Fruit fly (Drosophila melanogaster) whole organism, embryonic: ENCODE results near the gene Fatp1.
A peak's percentile ranks its signal among the peaks of the same experiment; 100 is the strongest.

Experiments used
- Adf1 ChIP-seq: fragments of 200-800 bp; sonication (Bioruptor generic); IDR thresholded peaks from 2 replicates; pipeline ENCODE4 v1.3.6; 2022; ENCODE audit warnings: missing biosample characterization, missing genetic modification characterization
- B-H2 ChIP-seq: fragments of 200-800 bp; sonication (Bioruptor generic); optimal IDR thresholded peaks from 2 replicates; lab custom pipeline; 2018; ENCODE audit warnings: missing biosample characterization, mild to moderate bottlenecking, missing genetic modification characterization
- BEAF-32 ChIP-seq: fragments of 200-800 bp; sonication (Bioruptor generic); optimal IDR thresholded peaks from 3 replicates; lab custom pipeline; 2017; ENCODE audit warnings: missing biosample characterization, missing genetic modification characterization, mild to moderate bottlenecking, moderate library complexity, missing genetic modification reagents
- CG10147 ChIP-seq: fragments of 200-800 bp; sonication (Bioruptor generic); optimal IDR thresholded peaks from 2 replicates; lab custom pipeline; 2019; ENCODE audit warnings: missing biosample characterization, mild to moderate bottlenecking, missing genetic modification characterization, moderate library complexity
- CG10274 ChIP-seq: fragments of 200-800 bp; sonication (Bioruptor generic); optimal IDR thresholded peaks from 3 replicates; lab custom pipeline; 2017; ENCODE audit warnings: missing biosample characterization, mild to moderate bottlenecking, missing genetic modification characterization
- CG10565 ChIP-seq: fragments of 200-800 bp; sonication (Bioruptor generic); optimal IDR thresholded peaks from 3 replicates; lab custom pipeline; 2016; ENCODE audit warnings: missing biosample characterization, mild to moderate bottlenecking, missing genetic modification characterization
- CG11560 ChIP-seq: fragments of 200-800 bp; sonication (Bioruptor generic); IDR thresholded peaks from 3 replicates; pipeline ENCODE4 v1.3.6; 2022; ENCODE audit warnings: missing biosample characterization, missing genetic modification characterization
- CG11696 ChIP-seq: fragments of 200-800 bp; sonication (Bioruptor generic); IDR thresholded peaks from 2 replicates; pipeline ENCODE4 v1.3.6; 2022; ENCODE audit warnings: missing biosample characterization, missing genetic modification characterization
- CG11723 ChIP-seq: fragments of 200-800 bp; sonication (Bioruptor generic); optimal IDR thresholded peaks from 2 replicates; lab custom pipeline; 2017; ENCODE audit warnings: missing biosample characterization, mild to moderate bottlenecking, missing genetic modification characterization
- CG12236 ChIP-seq: fragments of 200-800 bp; sonication (Bioruptor generic); optimal IDR thresholded peaks from 2 replicates; lab custom pipeline; 2016; ENCODE audit warnings: missing biosample characterization, missing genetic modification characterization
- CG15011 ChIP-seq: fragments of 200-800 bp; sonication (Bioruptor generic); optimal IDR thresholded peaks from 3 replicates; lab custom pipeline; 2018; ENCODE audit warnings: missing biosample characterization, mild to moderate bottlenecking, missing genetic modification characterization
- CG1647 ChIP-seq: fragments of 200-800 bp; sonication (Bioruptor generic); optimal IDR thresholded peaks from 3 replicates; lab custom pipeline; 2016; ENCODE audit warnings: missing biosample characterization, missing genetic modification characterization
- CG17829 ChIP-seq: fragments of 200-800 bp; optimal IDR thresholded peaks from 2 replicates; lab custom pipeline; 2019; ENCODE audit warnings: missing biosample characterization, mild to moderate bottlenecking, missing genetic modification characterization, moderate library complexity
- CG1792 ChIP-seq: fragments of 200-800 bp; sonication (Bioruptor generic); optimal IDR thresholded peaks from 2 replicates; lab custom pipeline; 2016; ENCODE audit warnings: missing biosample characterization, missing genetic modification characterization
- CG2202 ChIP-seq: fragments of 200-800 bp; sonication (Bioruptor generic); optimal IDR thresholded peaks from 2 replicates; lab custom pipeline; 2018; ENCODE audit warnings: missing biosample characterization, mild to moderate bottlenecking, missing genetic modification characterization
- CG4854 ChIP-seq: fragments of 200-800 bp; sonication (Bioruptor generic); optimal IDR thresholded peaks from 2 replicates; lab custom pipeline; 2016; ENCODE audit warnings: missing biosample characterization, missing genetic modification characterization, inconsistent platforms
- CG6689 ChIP-seq: fragments of 200-800 bp; sonication (Bioruptor generic); IDR thresholded peaks from 2 replicates; pipeline ENCODE4 v1.3.6; 2022; ENCODE audit warnings: missing biosample characterization, missing genetic modification characterization
- CG6791 ChIP-seq: fragments of 200-800 bp; sonication (Bioruptor generic); IDR thresholded peaks from 3 replicates; pipeline ENCODE4 v1.3.6; 2022; ENCODE audit warnings: missing biosample characterization, missing genetic modification characterization; ENCODE audit not compliant: partially characterized antibody
- CG9817 ChIP-seq: fragments of 200-800 bp; sonication (Bioruptor generic); optimal IDR thresholded peaks from 2 replicates; lab custom pipeline; 2018; ENCODE audit warnings: missing biosample characterization, mild to moderate bottlenecking, missing genetic modification characterization, moderate library complexity
- CrebB ChIP-seq: fragments of 200-800 bp; sonication (Bioruptor generic); optimal IDR thresholded peaks from 3 replicates; lab custom pipeline; 2018; ENCODE audit warnings: missing biosample characterization, mild to moderate bottlenecking, missing genetic modification characterization
- D19B ChIP-seq: fragments of 200-800 bp; sonication (Bioruptor generic); optimal IDR thresholded peaks from 2 replicates; lab custom pipeline; 2017; ENCODE audit warnings: missing biosample characterization, mild to moderate bottlenecking, missing genetic modification characterization
- Dfd ChIP-seq, 2 experiments: fragments of >200 bp; optimal IDR thresholded peaks; 2 replicates each; lab custom pipeline; 2017; ENCODE audit warnings: missing biosample characterization in 2 of 2, missing genetic modification characterization in 2 of 2
- ERR ChIP-seq: fragments of 200-800 bp; sonication (Bioruptor generic); optimal IDR thresholded peaks from 2 replicates; lab custom pipeline; 2016; ENCODE audit warnings: missing biosample characterization, missing genetic modification characterization
- HHEX ChIP-seq: fragments of 200-800 bp; sonication (Bioruptor generic); optimal IDR thresholded peaks from 3 replicates; lab custom pipeline; 2017; ENCODE audit warnings: missing biosample characterization, mild to moderate bottlenecking, missing genetic modification characterization, missing genetic modification reagents
- Kr ChIP-seq: fragments of 200-800 bp; sonication (Bioruptor generic); optimal IDR thresholded peaks from 2 replicates; lab custom pipeline; 2017; ENCODE audit warnings: missing biosample characterization, mild to moderate bottlenecking, missing genetic modification characterization
- Lhr ChIP-seq: fragments of 200-800 bp; sonication (Bioruptor generic); optimal IDR thresholded peaks from 3 replicates; lab custom pipeline; 2017; ENCODE audit warnings: mild to moderate bottlenecking, missing biosample characterization, missing genetic modification reagents, missing genetic modification characterization
- NC2β ChIP-seq: fragments of 200-800 bp; sonication (Bioruptor generic); optimal IDR thresholded peaks from 2 replicates; lab custom pipeline; 2016; ENCODE audit warnings: missing biosample characterization, missing genetic modification characterization
- Nf-YA ChIP-seq: fragments of 200-800 bp; sonication (Bioruptor generic); IDR thresholded peaks from 2 replicates; pipeline ENCODE4 v1.3.6; 2022; ENCODE audit warnings: missing biosample characterization, missing genetic modification characterization
- Nf-YC ChIP-seq: fragments of 200-800 bp; optimal IDR thresholded peaks from 3 replicates; lab custom pipeline; 2019; ENCODE audit warnings: missing biosample characterization, mild to moderate bottlenecking, missing genetic modification characterization, moderate library complexity
- Oli ChIP-seq: fragments of 200-800 bp; sonication (Bioruptor generic); optimal IDR thresholded peaks from 2 replicates; lab custom pipeline; 2018; ENCODE audit warnings: missing biosample characterization, mild to moderate bottlenecking, missing genetic modification characterization, moderate library complexity
- Spps ChIP-seq: fragments of 200-800 bp; sonication (Bioruptor generic); optimal IDR thresholded peaks from 2 replicates; lab custom pipeline; 2018; ENCODE audit warnings: missing biosample characterization, mild to moderate bottlenecking, missing genetic modification characterization
- ase ChIP-seq: fragments of 200-800 bp; sonication (Bioruptor generic); IDR thresholded peaks from 3 replicates; pipeline ENCODE4 v1.3.6; 2022; ENCODE audit warnings: missing biosample characterization, missing genetic modification characterization
- cas ChIP-seq: fragments of 200-800 bp; sonication (Bioruptor generic); IDR thresholded peaks from 2 replicates; pipeline ENCODE4 v1.3.6; 2022; ENCODE audit warnings: missing biosample characterization, missing genetic modification characterization
- ci ChIP-seq: fragments of 200-800 bp; sonication (Bioruptor generic); IDR thresholded peaks from 3 replicates; pipeline ENCODE4 v1.3.6; 2022; ENCODE audit warnings: missing biosample characterization, missing genetic modification characterization
- corto ChIP-seq: fragments of 200-800 bp; sonication (Bioruptor generic); optimal IDR thresholded peaks from 2 replicates; lab custom pipeline; 2016; ENCODE audit warnings: missing biosample characterization, mild to moderate bottlenecking, missing genetic modification characterization, moderate library complexity
- dati ChIP-seq: fragments of 200-800 bp; sonication (Bioruptor generic); IDR thresholded peaks from 2 replicates; pipeline ENCODE4 v1.3.6; 2022; ENCODE audit warnings: missing biosample characterization, missing genetic modification characterization
- dm ChIP-seq: fragments of 200-800 bp; sonication (Bioruptor generic); optimal IDR thresholded peaks from 3 replicates; lab custom pipeline; 2016; ENCODE audit warnings: missing biosample characterization, missing genetic modification characterization
- dmrt11E ChIP-seq: fragments of 200-800 bp; sonication (Bioruptor generic); optimal IDR thresholded peaks from 3 replicates; lab custom pipeline; 2018; ENCODE audit warnings: missing biosample characterization, mild to moderate bottlenecking, missing genetic modification characterization, moderate library complexity
- gcm2 ChIP-seq: fragments of 200-800 bp; sonication (Bioruptor generic); optimal IDR thresholded peaks from 2 replicates; lab custom pipeline; 2016; ENCODE audit warnings: missing biosample characterization, missing genetic modification characterization
- h ChIP-seq: fragments of >200 bp; optimal IDR thresholded peaks from 2 replicates; lab custom pipeline; 2017
- jigr1 ChIP-seq: fragments of 200-800 bp; sonication (Bioruptor generic); IDR thresholded peaks from 3 replicates; pipeline ENCODE4 v1.3.6; 2022; ENCODE audit warnings: missing biosample characterization, missing genetic modification characterization
- kni ChIP-seq: fragments of 200-800 bp; sonication (Bioruptor generic); optimal IDR thresholded peaks from 3 replicates; lab custom pipeline; 2017; ENCODE audit warnings: mild to moderate bottlenecking, missing biosample characterization, missing genetic modification reagents, missing genetic modification characterization
- nom ChIP-seq: fragments of 200-800 bp; sonication (Bioruptor generic); optimal IDR thresholded peaks from 2 replicates; lab custom pipeline; 2017; ENCODE audit warnings: missing biosample characterization, missing genetic modification characterization, mild to moderate bottlenecking, moderate library complexity, missing genetic modification reagents
- schlank ChIP-seq: fragments of 200-800 bp; sonication (Bioruptor generic); optimal IDR thresholded peaks from 2 replicates; lab custom pipeline; 2018; ENCODE audit warnings: missing biosample characterization, mild to moderate bottlenecking, missing genetic modification characterization
- scrt ChIP-seq: fragments of 200-800 bp; sonication (Bioruptor generic); optimal IDR thresholded peaks from 2 replicates; lab custom pipeline; 2018; ENCODE audit warnings: missing biosample characterization, mild to moderate bottlenecking, missing genetic modification characterization, moderate library complexity
- sens ChIP-seq: fragments of 200-800 bp; sonication (Bioruptor generic); peaks from one replicate; lab custom pipeline; 2016; ENCODE audit warnings: missing biosample characterization, missing genetic modification characterization
- sr ChIP-seq: fragments of 200-800 bp; sonication (Bioruptor generic); IDR thresholded peaks from 3 replicates; pipeline ENCODE4 v1.3.6; 2022; ENCODE audit warnings: missing biosample characterization, missing genetic modification characterization
- stwl ChIP-seq: fragments of 200-800 bp; sonication (Bioruptor generic); optimal IDR thresholded peaks from 3 replicates; lab custom pipeline; 2018; ENCODE audit warnings: missing biosample characterization, mild to moderate bottlenecking, missing genetic modification characterization, moderate library complexity
- trh ChIP-seq: fragments of 200-800 bp; sonication (Bioruptor generic); optimal IDR thresholded peaks from 2 replicates; lab custom pipeline; 2016; ENCODE audit warnings: missing biosample characterization, missing genetic modification characterization
- tx ChIP-seq: fragments of 200-800 bp; sonication (Bioruptor generic); optimal IDR thresholded peaks from 2 replicates; lab custom pipeline; 2016; ENCODE audit warnings: missing biosample characterization, missing genetic modification characterization
- vfl ChIP-seq: fragments of 200-800 bp; sonication (Bioruptor generic); optimal IDR thresholded peaks from 2 replicates; lab custom pipeline; 2016; ENCODE audit warnings: missing biosample characterization, missing genetic modification characterization

The Fatp1 gene

DNA sequence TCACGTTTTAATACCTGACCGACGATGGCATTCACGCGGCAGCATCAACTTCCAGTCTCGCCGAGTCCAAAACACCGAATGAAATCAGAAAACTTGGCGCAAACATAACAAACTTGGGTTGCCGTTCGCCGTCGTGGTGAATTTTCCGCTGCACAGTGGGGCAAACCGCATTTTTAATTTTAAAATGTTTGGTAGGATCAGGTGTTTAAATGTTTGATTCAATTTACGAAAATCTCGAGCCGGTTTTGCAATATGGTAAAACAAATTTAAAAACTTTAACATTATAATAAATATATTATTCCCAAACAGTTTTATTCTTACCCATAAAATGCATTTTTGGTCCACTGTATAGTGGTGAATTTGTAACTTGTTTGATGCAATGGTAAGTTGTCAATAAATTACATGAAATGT is 42.7 kb downstream of the Fatp1 start, which contains the start of gene RluA-1 (continued):
- TF ChIP-seq CG9817 (tag; lab: Kevin White, UChicago) (peak; percentile 99), CG1647 (GFP tag; lab: Kevin White, UChicago) (peak; percentile 96), CG11560 (tag; lab: Robert Waterston, UW) (peak; percentile 92), ci (GFP tag; lab: Robert Waterston, UW) (peak; percentile 100), CG4854 (peak; percentile 97), CrebB (tag; lab: Kevin White, UChicago) (peak; percentile 99), HHEX (GFP tag; lab: Kevin White, UChicago) (peak; percentile 99), Adf1 (GFP tag; lab: Robert Waterston, UW) (peak; percentile 90), Nf-YA (GFP tag; lab: Robert Waterston, UW) (peak; percentile 75), CG11696 (GFP tag; lab: Robert Waterston, UW) (peak; percentile 98), dmrt11E (tag; lab: Kevin White, UChicago) (peak; percentile 100), sr (GFP tag; lab: Robert Waterston, UW) (peak; percentile 91), CG17829 (tag; lab: Kevin White, UChicago) (peak; percentile 100), stwl (tag; lab: Kevin White, UChicago) (peak; percentile 98), vfl (peak; percentile 96), scrt (GFP tag; lab: Kevin White, UChicago) (peak; percentile 96), kni (GFP tag; lab: Kevin White, UChicago) (peak; percentile 94), CG1792 (GFP tag; lab: Kevin White, UChicago) (peak; percentile 90), D19B (GFP tag; lab: Kevin White, UChicago) (peak; percentile 95), Lhr (GFP tag; lab: Kevin White, UChicago) (peak; percentile 98), Nf-YC (tag; lab: Kevin White, UChicago) (peak; percentile 93), CG6689 (peak; percentile 99), tx (GFP tag; lab: Kevin White, UChicago) (peak; percentile 92), cas (GFP tag; lab: Robert Waterston, UW) (peak; percentile 94), jigr1 (GFP tag; lab: Robert Waterston, UW) (peak; percentile 94), B-H2 (GFP tag; lab: Kevin White, UChicago) (peak; percentile 96), CG6791 (GFP tag; lab: Robert Waterston, UW) (0 out of 3 replicates have a peak, but pooled peaks have one; percentile 20), ase (GFP tag; lab: Robert Waterston, UW) (peak; percentile 99), sens (GFP tag; lab: Kevin White, UChicago) (peak; percentile 99), CG15011 (GFP tag; lab: Kevin White, UChicago) (peak; percentile 98), CG12236 (peak; percentile 86), CG2202 (peak; percentile 99), gcm2 (GFP tag; lab: Kevin White, UChicago) (peak; percentile 98), Dfd (GFP tag; optimal IDR thresholded peaks at IDR 0.05; lab: Kevin White, UChicago) (no peak), schlank (tag; lab: Kevin White, UChicago) (peak; percentile 96), CG10147 (peak; percentile 98), h (no peak), CG10274 (GFP tag; lab: Kevin White, UChicago) (peak; percentile 92), corto (GFP tag; lab: Kevin White, UChicago) (peak; percentile 60), nom (peak; percentile 93), NC2β (GFP tag; lab: Kevin White, UChicago) (peak; percentile 95), CG10565 (peak; percentile 96), Spps (tag; lab: Kevin White, UChicago) (peak; percentile 100), dati (GFP tag; lab: Robert Waterston, UW) (peak; percentile 98), trh (peak; percentile 98), CG11723 (GFP tag; lab: Kevin White, UChicago) (peak; percentile 99), dm (peak; percentile 85), ERR (GFP tag; lab: Kevin White, UChicago) (peak; percentile 85), Kr (GFP tag; lab: Kevin White, UChicago) (peak; percentile 92), BEAF-32 (GFP tag; lab: Kevin White, UChicago) (peak; percentile 29), Oli (tag; lab: Kevin White, UChicago) (peak; percentile 100)
